Fruit fly (Drosophila melanogaster): Measurements from ENCODE around the gene strat.

Gene strat

DNA sequence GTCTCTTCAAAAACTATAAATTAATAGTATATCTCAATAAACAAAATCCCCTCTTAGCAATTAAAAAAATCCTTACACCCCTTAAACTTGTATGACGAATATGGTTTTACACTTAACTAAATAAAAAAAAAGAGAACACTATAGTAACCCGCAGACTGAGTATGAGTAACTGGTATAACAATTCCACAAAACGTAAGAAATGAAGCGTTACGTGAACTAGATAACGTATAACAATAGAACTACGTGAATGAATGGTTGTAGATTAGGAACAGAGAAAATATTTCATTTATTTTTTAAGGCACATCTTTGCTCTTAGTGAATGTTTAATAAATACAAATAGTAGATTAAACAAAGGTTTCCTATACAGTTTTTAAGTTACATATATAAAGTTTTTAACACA is 35.3 kb downstream of the strat start:
- no peak for TF ChIP-seq noc (tag; optimal IDR thresholded peaks at IDR 0.05)

DNA sequence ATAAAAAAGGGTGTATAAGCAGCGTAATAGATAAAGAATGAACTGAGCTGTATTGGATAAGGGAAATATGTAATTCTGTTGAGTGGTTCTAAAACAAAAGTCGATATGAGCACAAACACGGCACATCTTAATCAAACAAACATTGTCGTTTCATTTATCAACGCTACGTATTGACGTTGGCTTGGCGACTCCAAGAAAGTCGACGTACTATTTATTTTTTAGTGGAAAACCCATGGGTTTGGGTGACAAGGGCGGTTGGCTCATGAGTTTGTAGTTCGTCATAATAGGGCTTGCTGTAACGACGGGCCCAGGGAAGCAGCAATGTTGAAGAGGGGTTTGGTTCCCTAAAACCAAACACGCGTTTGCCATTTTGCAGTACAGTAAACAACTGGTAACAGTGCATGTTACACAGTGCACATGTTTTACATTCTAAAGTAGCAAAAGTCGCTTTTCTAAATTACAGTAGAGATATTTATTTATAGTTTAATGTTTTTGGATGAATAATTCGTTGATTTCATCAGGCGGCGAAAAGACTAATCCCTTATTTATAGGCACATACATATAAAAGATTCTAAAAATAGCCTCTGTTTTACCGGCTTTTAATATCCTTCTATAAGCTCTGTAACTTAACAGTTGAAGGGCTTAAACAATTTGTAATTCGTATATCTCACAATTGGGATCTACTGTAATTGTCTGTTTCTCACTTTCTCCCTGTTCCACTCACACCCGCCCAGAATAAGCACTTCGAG is 41.2 kb downstream of the strat start:
- TF ChIP-seq noc (tag; optimal IDR thresholded peaks at IDR 0.05): no peak

DNA sequence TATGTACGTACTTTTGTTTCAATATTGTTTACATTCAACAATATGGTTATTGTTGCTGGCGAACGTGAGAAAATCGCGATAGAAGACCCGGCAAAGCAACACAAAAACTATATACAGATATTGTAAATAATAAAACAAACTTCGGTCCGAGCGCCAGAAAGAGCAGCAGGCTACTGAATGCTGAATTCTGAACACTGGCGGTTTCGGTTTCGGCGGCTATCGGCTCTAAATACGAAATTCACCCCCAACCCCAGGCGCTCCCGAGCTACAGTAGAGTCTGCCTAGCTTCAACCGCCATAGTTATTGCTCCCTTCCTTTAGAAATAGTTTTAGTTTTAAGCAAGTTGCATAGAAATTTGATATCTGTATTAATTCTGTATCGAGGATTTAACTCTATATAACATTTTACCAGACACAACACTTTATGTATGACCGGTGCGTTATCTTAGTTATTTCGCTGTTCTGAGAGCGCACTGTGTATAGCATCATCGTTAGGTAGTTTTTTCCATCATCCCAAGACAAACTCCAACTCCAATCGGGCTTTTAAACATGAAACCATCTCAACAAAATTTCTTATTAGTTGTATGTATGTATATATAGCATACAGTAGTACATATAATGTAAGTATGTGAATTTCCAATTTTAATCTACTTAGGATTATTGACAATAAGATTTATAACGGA is 42.3 kb downstream of the strat start, which contains the start of gene CG7627:
TSS of gene CG7627 (minus strand) at position 197 of the 682 bp plus-strand sequence.
- peak; percentile 88 for TF ChIP-seq noc (tag; optimal IDR thresholded peaks at IDR 0.05)

DNA sequence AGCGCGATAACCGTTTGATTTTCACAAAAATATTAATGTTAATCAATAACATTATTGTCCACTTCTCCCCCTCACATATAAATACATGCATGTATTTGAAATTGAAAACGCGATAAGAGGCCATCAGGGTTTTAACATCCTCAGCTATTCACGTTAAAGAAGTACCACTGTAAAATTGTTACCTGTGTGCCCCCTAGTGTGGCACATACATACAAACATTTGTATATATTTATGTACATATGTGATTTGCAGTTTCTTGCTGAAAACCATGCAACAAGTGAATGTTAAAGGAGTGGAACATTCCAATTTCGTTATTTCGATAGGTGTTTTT is 42.8 kb downstream of the strat start:
- no peak for TF ChIP-seq noc (tag; optimal IDR thresholded peaks at IDR 0.05)

DNA sequence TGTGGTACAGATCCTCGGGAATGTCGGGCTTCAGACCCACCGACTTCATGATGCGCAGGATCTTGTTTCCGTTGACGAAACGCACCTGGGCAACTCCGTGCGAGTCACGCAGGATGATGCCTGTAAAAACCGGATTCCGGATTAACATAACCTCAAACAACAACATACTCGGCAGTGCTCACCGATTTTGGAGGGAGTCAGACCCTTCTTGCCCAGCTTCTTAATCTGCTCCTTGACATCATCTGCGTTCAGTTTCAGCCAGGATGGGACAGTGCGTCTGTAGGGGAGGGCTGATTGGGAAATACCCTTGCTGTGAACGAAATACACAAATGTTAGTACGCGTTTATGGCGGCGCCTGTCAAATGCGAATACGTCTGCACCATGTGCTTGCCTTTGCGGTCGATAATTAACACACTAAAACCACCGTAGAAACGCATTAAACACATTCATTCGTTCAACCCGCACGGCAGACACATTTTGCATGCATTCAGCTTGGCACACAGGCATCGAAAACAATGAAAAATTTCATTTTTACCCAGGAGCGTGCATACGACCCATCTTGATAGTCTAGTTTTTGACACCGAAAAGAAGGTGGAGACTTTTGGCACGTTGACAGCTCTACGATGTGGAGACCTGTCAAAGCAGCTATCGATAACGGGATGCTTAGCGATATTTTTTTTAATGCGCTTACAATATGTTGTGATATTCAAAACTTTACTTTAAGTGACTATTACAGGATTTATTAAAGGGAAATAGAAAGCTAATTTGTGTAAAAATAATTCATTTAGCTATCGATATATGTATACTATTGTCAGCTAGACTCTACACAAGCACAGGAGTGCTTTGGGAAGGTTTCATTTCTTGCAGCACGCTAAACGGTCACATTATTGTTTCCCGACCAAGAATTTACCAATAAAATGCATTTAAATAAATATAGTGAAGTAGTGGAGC is 44.2 kb downstream of the strat start, which contains the start of the genes RpS13 and CSN8:
TSS of gene RpS13 (minus strand) at position 657 of the 951 bp plus-strand sequence.
TSS of gene CSN8 (plus strand) at position 850 of the 951 bp plus-strand sequence.
- TF ChIP-seq noc (tag; optimal IDR thresholded peaks at IDR 0.05): peak; percentile 31

DNA sequence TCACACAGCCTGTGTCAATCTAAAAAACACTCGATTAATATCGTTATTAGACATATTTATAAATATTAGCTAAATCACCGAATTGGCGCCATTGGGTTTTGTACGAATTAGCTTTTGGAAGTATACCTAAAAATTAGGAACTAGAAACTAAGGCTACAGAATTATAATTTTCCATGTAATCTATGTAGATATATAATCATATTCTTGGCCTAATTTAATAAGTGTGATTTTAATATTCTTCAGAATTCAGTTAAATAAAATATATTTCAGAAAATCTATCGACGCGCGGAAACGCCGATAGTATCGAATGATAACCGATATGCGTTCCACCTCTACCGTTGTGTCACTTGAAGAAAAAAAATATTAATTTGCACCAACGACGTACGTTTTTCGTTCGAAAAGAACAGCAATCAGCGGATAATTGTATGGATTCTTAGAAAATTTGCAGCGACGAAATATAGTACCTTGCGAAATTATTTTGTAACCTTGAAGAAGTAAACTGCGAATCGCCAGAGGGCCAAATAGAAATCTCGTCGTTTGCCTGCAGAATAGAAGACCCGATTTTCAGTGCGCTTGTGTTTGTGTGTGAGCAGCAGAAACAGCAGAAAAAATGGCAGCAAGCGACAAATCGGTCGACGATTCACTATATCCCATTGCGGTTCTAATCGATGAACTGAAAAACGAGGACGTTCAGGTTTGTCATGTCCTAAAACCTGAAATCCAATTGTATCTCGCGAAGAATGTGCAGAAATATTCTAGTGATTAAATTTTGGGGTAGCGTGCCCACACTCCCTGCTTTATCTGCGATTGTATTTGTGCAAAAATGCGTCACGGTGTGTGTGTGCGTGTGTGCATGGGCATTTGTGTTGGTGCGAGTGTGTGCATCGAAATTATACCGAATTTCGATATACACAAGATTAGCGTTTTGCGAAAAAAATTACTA is 45.8 kb downstream of the strat start, which contains the start of gene Pp2A-29B:
TSS of gene Pp2A-29B (plus strand) at position 338 of the 943 bp plus-strand sequence.
- no peak for TF ChIP-seq noc (tag; optimal IDR thresholded peaks at IDR 0.05)

Measured in whole organism, larva.